Worm (Caenorhabditis elegans): ENCODE measurements around the gene C03H12.1.

Gene C03H12.1

DNA sequence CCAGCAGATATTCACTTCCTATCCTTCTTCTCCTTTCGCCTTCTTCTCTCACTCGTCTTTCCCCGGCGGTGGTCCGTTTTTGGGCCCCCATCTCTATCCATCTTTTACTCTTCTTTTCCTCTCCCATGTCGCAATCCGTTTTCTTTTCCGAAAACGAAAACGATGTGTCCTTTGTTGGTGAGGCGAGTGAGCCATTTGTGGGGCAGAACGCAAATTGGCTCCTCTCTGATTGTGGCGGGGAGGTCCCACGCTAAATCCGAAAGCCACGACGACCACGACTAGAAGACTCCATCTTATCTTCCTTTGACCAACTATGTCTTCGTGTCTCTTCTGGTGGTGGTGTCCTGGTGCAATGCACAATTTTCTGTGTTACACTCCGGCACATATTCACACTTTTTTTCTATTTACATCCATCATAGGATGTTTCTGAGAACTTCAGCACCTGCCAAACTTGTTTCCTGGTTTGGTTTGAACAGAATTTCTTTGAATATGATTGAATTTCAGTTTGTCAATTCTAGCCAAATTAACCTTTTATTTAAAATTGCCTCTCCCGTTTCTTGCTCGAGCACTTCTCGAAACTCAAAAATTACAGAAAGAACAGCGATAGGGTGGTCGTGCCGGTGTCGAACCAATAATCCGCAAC is 23.0 kb upstream of the C03H12.1 start, which contains the start of gene pcdr-1:
TSS of gene pcdr-1 (plus strand) at position 593 of the 643 bp plus-strand sequence.
- TF ChIP-seq hlh-15 (tag; optimal IDR thresholded peaks at IDR 0.05), result no peak
- peak; percentile 7 for TF ChIP-seq ref-2 (tag; optimal IDR thresholded peaks at IDR 0.05)
- TF ChIP-seq ceh-2 (tag; optimal IDR thresholded peaks at IDR 0.05), result no peak
- TF ChIP-seq pqm-1 (tag; optimal IDR thresholded peaks at IDR 0.05), result no peak
- TF ChIP-seq ttx-3 (tag; optimal IDR thresholded peaks at IDR 0.05), result no peak
- TF ChIP-seq ceh-6 (GFP tag; optimal IDR thresholded peaks at IDR 0.05), result no peak
- peak; percentile 24 for TF ChIP-seq unc-42 (tag; optimal IDR thresholded peaks at IDR 0.05)
- TF ChIP-seq elt-4 (tag; optimal IDR thresholded peaks at IDR 0.05), result no peak
- TF ChIP-seq pha-2 (tag; optimal IDR thresholded peaks at IDR 0.05), result no peak
- no peak for TF ChIP-seq ceh-19 (GFP tag; optimal IDR thresholded peaks at IDR 0.05)
- no peak for TF ChIP-seq ceh-45 (GFP tag; IDR thresholded peaks at IDR 0.05)
- peak; percentile 17 for TF ChIP-seq ceh-31 (tag; optimal IDR thresholded peaks at IDR 0.05)

DNA sequence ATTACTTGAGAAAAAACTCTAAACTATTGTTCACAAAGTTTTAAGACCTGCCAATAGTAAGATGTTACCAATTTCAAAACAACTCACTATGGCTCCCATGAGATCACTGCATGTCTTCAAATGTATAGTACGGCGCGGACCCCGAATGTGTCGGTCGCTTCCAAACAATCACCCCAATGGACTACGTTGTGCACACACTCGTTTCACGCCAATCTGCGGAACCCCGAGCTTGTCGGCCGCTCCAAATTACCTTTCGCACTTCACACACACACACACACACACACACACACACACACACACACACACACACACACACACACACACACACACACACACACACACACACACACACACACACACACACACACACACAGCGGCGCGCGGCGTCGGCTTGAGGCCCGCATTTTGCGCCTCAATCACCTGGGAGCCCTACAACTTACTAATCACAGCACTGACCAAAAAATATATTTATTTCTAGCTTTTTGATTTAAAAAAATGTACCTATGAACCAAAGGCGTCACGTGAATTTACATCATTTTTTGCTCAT is 21.1 kb upstream of the C03H12.1 start:
- TF ChIP-seq pqm-1 (tag; optimal IDR thresholded peaks at IDR 0.05) (no peak), ceh-6 (GFP tag; optimal IDR thresholded peaks at IDR 0.05) (peak; percentile 37), pha-4 (tag; optimal IDR thresholded peaks at IDR 0.05) (no peak), gmeb-2 (tag; optimal IDR thresholded peaks at IDR 0.05) (peak; percentile 36), pat-9 (tag; optimal IDR thresholded peaks at IDR 0.05) (peak; percentile 4), mec-3 (tag; optimal IDR thresholded peaks at IDR 0.05; ENCODE audit: borderline replicate concordance) (no peak)

DNA sequence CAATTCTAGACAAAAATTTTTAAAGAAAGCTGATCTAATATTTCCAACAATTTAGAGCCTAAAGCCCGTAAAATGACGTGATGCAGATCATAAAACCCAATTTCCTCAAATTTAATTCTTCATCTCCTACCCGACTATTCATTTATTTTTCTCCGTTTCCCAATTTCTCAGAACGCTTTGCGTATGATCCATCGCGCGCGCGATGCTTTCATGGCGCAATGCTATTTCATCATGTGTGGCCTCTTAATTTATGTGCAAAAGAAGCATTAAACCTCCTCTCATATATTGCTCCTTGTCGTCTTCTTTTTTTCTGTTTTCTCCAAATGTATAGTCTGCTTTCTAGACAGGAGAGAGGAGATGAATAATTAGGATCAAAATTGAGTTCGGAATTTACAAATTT is 20.6 kb upstream of the C03H12.1 start:
- TF ChIP-seq ceh-48 (tag; optimal IDR thresholded peaks at IDR 0.05), result no peak
- no peak for TF ChIP-seq F13H6.1 (tag; optimal IDR thresholded peaks at IDR 0.05)

DNA sequence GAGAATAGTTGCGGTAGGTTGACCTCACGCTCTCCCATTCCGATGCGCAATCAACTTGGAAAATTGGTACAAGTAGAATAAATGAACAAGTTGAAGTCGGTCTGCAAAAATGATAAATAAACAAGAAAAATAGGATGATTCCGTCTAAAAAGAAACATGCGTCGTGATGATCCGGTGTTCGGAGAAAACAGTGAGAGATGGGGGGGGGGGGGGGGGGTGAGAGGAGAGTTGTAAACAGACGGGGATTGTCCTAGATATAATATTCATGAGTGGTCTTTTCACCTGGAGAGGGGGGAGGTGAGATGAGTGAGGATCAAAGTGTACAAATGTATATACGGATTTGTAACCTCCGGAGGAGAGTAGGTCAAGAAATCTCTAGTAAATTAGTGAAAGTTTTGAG is 13.6 kb upstream of the C03H12.1 start, which contains the start of gene F59D12.2:
TSS of gene F59D12.2 (minus strand) at position 101 of the 400 bp plus-strand sequence.
- TF ChIP-seq mec-3 (tag; optimal IDR thresholded peaks at IDR 0.05; ENCODE audit: borderline replicate concordance) (no peak), pag-3 (tag; optimal IDR thresholded peaks at IDR 0.05; ENCODE audit: borderline replicate concordance) (no peak), gmeb-2 (tag; optimal IDR thresholded peaks at IDR 0.05) (no peak), rnt-1 (tag; optimal IDR thresholded peaks at IDR 0.05) (no peak), tbx-7 (tag; optimal IDR thresholded peaks at IDR 0.05) (no peak), hlh-30 (tag; optimal IDR thresholded peaks at IDR 0.05; ENCODE audit: insufficient read depth) (no peak), ttx-3 (tag; optimal IDR thresholded peaks at IDR 0.05) (no peak), K09A11.1 (tag; optimal IDR thresholded peaks at IDR 0.05; ENCODE audit: insufficient read depth) (no peak), dmd-4 (tag; optimal IDR thresholded peaks at IDR 0.05; ENCODE audit: borderline replicate concordance) (no peak), C08G9.2 (tag; optimal IDR thresholded peaks at IDR 0.05) (no peak), ama-1 (optimal IDR thresholded peaks at IDR 0.05) (no peak), unc-3 (GFP tag; conservative IDR thresholded peaks at IDR 0.05) (no peak), unc-3 (tag; optimal IDR thresholded peaks at IDR 0.05) (no peak)

DNA sequence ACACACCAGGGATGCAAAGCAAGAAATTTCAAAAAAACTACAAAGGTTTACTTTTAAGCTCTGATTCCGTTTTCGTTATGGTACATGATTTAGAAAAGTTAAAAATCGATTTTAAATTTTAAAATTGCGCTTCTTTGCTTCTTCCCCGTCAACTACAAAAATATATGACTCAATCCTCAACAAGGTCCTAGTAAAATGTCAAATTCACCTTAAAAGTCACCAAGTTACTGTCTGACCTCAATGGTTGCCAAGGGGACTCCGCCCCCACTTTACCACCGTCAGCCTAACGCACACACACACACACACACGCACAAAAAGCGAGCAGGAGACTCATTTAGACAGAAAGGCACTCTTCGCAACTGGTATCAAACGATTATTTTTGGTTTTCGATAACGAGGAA is 7.9 kb upstream of the C03H12.1 start, which contains the start of gene gpn-1:
TSS of gene gpn-1 (plus strand) at position 301 of the 400 bp plus-strand sequence.
- TF ChIP-seq sox-4 (tag; optimal IDR thresholded peaks at IDR 0.05) (no peak), ceh-2 (tag; optimal IDR thresholded peaks at IDR 0.05) (no peak), K09A11.1 (tag; optimal IDR thresholded peaks at IDR 0.05; ENCODE audit: insufficient read depth) (no peak), elt-4 (tag; optimal IDR thresholded peaks at IDR 0.05) (no peak), unc-86 (tag; optimal IDR thresholded peaks at IDR 0.05) (no peak)

DNA sequence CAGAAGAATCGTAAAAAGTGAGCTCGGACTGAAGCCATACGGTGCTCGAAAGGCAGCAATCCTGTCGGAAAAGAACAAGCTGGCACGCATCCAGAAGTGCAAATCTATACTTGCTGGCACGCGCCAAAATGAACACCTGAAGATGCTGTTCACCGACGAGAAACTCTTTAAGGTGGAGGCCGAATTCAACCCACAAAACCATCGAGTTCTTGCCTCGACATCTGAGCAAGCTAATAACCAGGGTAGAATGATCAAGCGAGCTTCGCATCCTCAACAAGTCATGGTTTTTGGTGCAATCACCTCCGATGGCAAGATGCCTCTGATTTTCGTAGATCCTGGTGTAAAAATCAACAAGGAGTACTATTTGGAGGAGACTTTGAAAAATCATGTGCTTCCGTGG is 4.2 kb downstream of the C03H12.1 start:
- TF ChIP-seq ceh-24 (tag; optimal IDR thresholded peaks at IDR 0.05), result no peak
- TF ChIP-seq fax-1 (tag; optimal IDR thresholded peaks at IDR 0.05), result no peak
- TF ChIP-seq lim-6 (tag; optimal IDR thresholded peaks at IDR 0.05), result no peak
- no peak for TF ChIP-seq nhr-232 (tag; optimal IDR thresholded peaks at IDR 0.05)
- TF ChIP-seq pha-2 (tag; optimal IDR thresholded peaks at IDR 0.05), result no peak
- no peak for TF ChIP-seq lin-11 (tag; optimal IDR thresholded peaks at IDR 0.05)
- no peak for TF ChIP-seq ets-4 (tag; optimal IDR thresholded peaks at IDR 0.05)
- no peak for TF ChIP-seq hlh-8 (tag; optimal IDR thresholded peaks at IDR 0.05)
- no peak for TF ChIP-seq hlh-30 (tag; optimal IDR thresholded peaks at IDR 0.05; ENCODE audit: insufficient read depth)
- TF ChIP-seq unc-42 (tag; optimal IDR thresholded peaks at IDR 0.05), result no peak
- no peak for TF ChIP-seq pag-3 (tag; optimal IDR thresholded peaks at IDR 0.05; ENCODE audit: borderline replicate concordance)
- TF ChIP-seq che-1 (tag; optimal IDR thresholded peaks at IDR 0.05), result no peak
